Fruit fly (Drosophila melanogaster): ENCODE data around the gene drongo.

- TF ChIP-seq Sin3A (optimal IDR thresholded peaks at IDR 0.05) (no peak), ttk (optimal IDR thresholded peaks at IDR 0.05) (no peak)
Measured at dm6 chr2L:887788-888187, 36.9 kb upstream of the drongo start.
